Fruit fly (Drosophila melanogaster): Measurements from ENCODE around the gene CG33284.

dm6 chr3L:21080430-21080829 lies 43.1 kb upstream of the CG33284 start:
- TF ChIP-seq EcR (GFP tag; optimal IDR thresholded peaks at IDR 0.05) (no peak), CG8159 (tag; optimal IDR thresholded peaks at IDR 0.05) (no peak), CG14655 (GFP tag; optimal IDR thresholded peaks at IDR 0.05) (no peak), CG34367 (tag; optimal IDR thresholded peaks at IDR 0.05) (peak; percentile 19), CG13204 (GFP tag; optimal IDR thresholded peaks at IDR 0.05) (no peak), Ets98B (GFP tag; IDR thresholded peaks at IDR 0.05) (peak; percentile 55), CG12605 (GFP tag; IDR thresholded peaks at IDR 0.05) (peak; percentile 56), fd96Ca (GFP tag; IDR thresholded peaks at IDR 0.05) (no peak)
